Fruit fly (Drosophila melanogaster) whole organism, wandering third instar larva: ENCODE data around the gene mtd.

ENCODE experiments used
- Abd-B ChIP-seq: fragments of >200 bp; optimal IDR thresholded peaks from 2 replicates; lab custom pipeline; 2017; ENCODE audit warnings: missing biosample characterization, missing genetic modification characterization
- CG32264 ChIP-seq: fragments of 200-800 bp; sonication (Bioruptor generic); optimal IDR thresholded peaks from 2 replicates; lab custom pipeline; 2016; ENCODE audit warnings: missing biosample characterization, missing genetic modification characterization
- CG9705 ChIP-seq: fragments of 200-800 bp; sonication (Bioruptor generic); optimal IDR thresholded peaks from 2 replicates; lab custom pipeline; 2018; ENCODE audit warnings: missing biosample characterization, mild to moderate bottlenecking, missing genetic modification characterization
- CrebA ChIP-seq: fragments of 200-800 bp; sonication (Bioruptor generic); optimal IDR thresholded peaks from 2 replicates; lab custom pipeline; 2016; ENCODE audit warnings: missing biosample characterization, mild to moderate bottlenecking, missing genetic modification characterization, borderline replicate concordance
- Dfd ChIP-seq: fragments of >200 bp; optimal IDR thresholded peaks from 2 replicates; lab custom pipeline; 2017; ENCODE audit warnings: missing biosample characterization, missing genetic modification characterization
- Dif ChIP-seq: fragments of 200-275, 200-300 bp; sonication (Bioruptor generic); optimal IDR thresholded peaks from 2 replicates; lab custom pipeline; 2018; ENCODE audit warnings: missing biosample characterization, missing genetic modification characterization; ENCODE audit not compliant: partially characterized antibody
- GATAd ChIP-seq: sonication (Bioruptor generic); optimal IDR thresholded peaks from 2 replicates; lab custom pipeline; 2016; ENCODE audit warnings: missing biosample characterization, missing genetic modification characterization
- HLH106 ChIP-seq: fragments of 200-800 bp; optimal IDR thresholded peaks from 3 replicates; lab custom pipeline; 2019; ENCODE audit warnings: missing biosample characterization, mild to moderate bottlenecking, missing genetic modification characterization, moderate library complexity
- Hnf4 ChIP-seq: fragments of 200-800 bp; sonication (Bioruptor generic); optimal IDR thresholded peaks from 2 replicates; lab custom pipeline; 2016; ENCODE audit warnings: missing biosample characterization, mild to moderate bottlenecking, missing genetic modification characterization
- Hr83 ChIP-seq: fragments of 200-300 bp; sonication (Bioruptor generic); optimal IDR thresholded peaks from 2 replicates; lab custom pipeline; 2016; ENCODE audit warnings: missing biosample characterization, mild to moderate bottlenecking, missing genetic modification characterization, moderate library complexity; ENCODE audit not compliant: poor library complexity, severe bottlenecking
- Jra ChIP-seq: sonication (Bioruptor generic); optimal IDR thresholded peaks from 2 replicates; lab custom pipeline; 2016; ENCODE audit warnings: missing biosample characterization, missing genetic modification characterization
- Myc ChIP-seq: fragments of >200 bp; optimal IDR thresholded peaks from 2 replicates; lab custom pipeline; 2017
- N ChIP-seq: fragments of >200 bp; optimal IDR thresholded peaks from 2 replicates; lab custom pipeline; 2018; ENCODE audit warnings: missing biosample characterization, missing external identifiers, missing genetic modification characterization
- OdsH ChIP-seq: fragments of 200-800 bp; sonication (Bioruptor generic); optimal IDR thresholded peaks from 2 replicates; lab custom pipeline; 2016; ENCODE audit warnings: missing biosample characterization, mild to moderate bottlenecking, missing genetic modification characterization
- Rel ChIP-seq, 2 experiments: fragments of 200-800 bp; sonication (Bioruptor generic) in 1 of 2; optimal IDR thresholded peaks; 2 replicates in 1 of 2; 3 replicates in 1 of 2; lab custom pipeline; 2016 to 2019; ENCODE audit warnings: mild to moderate bottlenecking in 2 of 2, missing biosample characterization in 2 of 2, missing genetic modification characterization in 2 of 2, moderate library complexity in 1 of 2
- Vsx2 ChIP-seq: fragments of 200-300, 225-300 bp; sonication (Bioruptor generic); optimal IDR thresholded peaks from 2 replicates; lab custom pipeline; 2018; ENCODE audit warnings: missing biosample characterization, missing genetic modification characterization; ENCODE audit not compliant: partially characterized antibody
- br ChIP-seq: fragments of 200-800 bp; sonication (Bioruptor generic); optimal IDR thresholded peaks from 2 replicates; lab custom pipeline; 2016; ENCODE audit warnings: missing biosample characterization, missing genetic modification characterization
- brk ChIP-seq: fragments of 200-800 bp; sonication (Bioruptor generic); optimal IDR thresholded peaks from 2 replicates; lab custom pipeline; 2016; ENCODE audit warnings: missing biosample characterization, mild to moderate bottlenecking, missing genetic modification characterization
- dl ChIP-seq, 2 experiments: fragments of 175-275, 200-275 bp in 1 of 2; fragments of 200-275 bp in 1 of 2; sonication (Bioruptor generic); optimal IDR thresholded peaks; lab custom pipeline; 2018; ENCODE audit warnings: mild to moderate bottlenecking in 2 of 2, missing biosample characterization in 2 of 2, missing genetic modification characterization in 2 of 2, moderate library complexity in 2 of 2; ENCODE audit not compliant: partially characterized antibody in 2 of 2, insufficient read depth in 1 of 2
- ey ChIP-seq: fragments of 200-800 bp; sonication (Bioruptor generic); optimal IDR thresholded peaks from 2 replicates; lab custom pipeline; 2016; ENCODE audit warnings: missing biosample characterization, missing genetic modification characterization
- foxo ChIP-seq, 2 experiments: fragments of 200-800 bp; sonication (Bioruptor generic); optimal IDR thresholded peaks; 2 replicates in 1 of 2; 3 replicates in 1 of 2; lab custom pipeline; 2016 to 2017; ENCODE audit warnings: missing biosample characterization in 2 of 2, missing genetic modification characterization in 2 of 2
- jim ChIP-seq: fragments of 175-275, 200-325 bp; sonication (Bioruptor generic); optimal IDR thresholded peaks from 2 replicates; lab custom pipeline; 2016; ENCODE audit warnings: missing biosample characterization, mild to moderate bottlenecking, missing genetic modification characterization
- lola ChIP-seq: fragments of >200 bp; optimal IDR thresholded peaks from 2 replicates; lab custom pipeline; 2017; ENCODE audit warnings: missing biosample characterization, missing genetic modification characterization
- pan ChIP-seq: fragments of >200 bp; optimal IDR thresholded peaks from 2 replicates; lab custom pipeline; 2017
- psq ChIP-seq: fragments of 200-800 bp; sonication (Bioruptor generic); optimal IDR thresholded peaks from 3 replicates; lab custom pipeline; 2017; ENCODE audit warnings: missing biosample characterization, mild to moderate bottlenecking, missing genetic modification characterization, moderate library complexity
- rgr ChIP-seq: fragments of 200-800 bp; sonication (Bioruptor generic); optimal IDR thresholded peaks from 3 replicates; lab custom pipeline; 2016; ENCODE audit warnings: missing biosample characterization, mild to moderate bottlenecking, missing genetic modification characterization
- sage ChIP-seq: fragments of 200-800 bp; sonication (Bioruptor generic); optimal IDR thresholded peaks from 2 replicates; lab custom pipeline; 2016; ENCODE audit warnings: missing biosample characterization, mild to moderate bottlenecking, missing genetic modification characterization
- sv ChIP-seq: fragments of 200-800 bp; sonication (Bioruptor generic); optimal IDR thresholded peaks from 3 replicates; lab custom pipeline; 2016; ENCODE audit warnings: missing biosample characterization, missing genetic modification characterization
- tai ChIP-seq: sonication (Bioruptor generic); optimal IDR thresholded peaks from 2 replicates; lab custom pipeline; 2016; ENCODE audit warnings: missing biosample characterization, missing genetic modification characterization
- usp ChIP-seq: fragments of >200 bp; optimal IDR thresholded peaks from 2 replicates; lab custom pipeline; 2017; ENCODE audit warnings: missing biosample characterization, missing genetic modification characterization

mtd gene

DNA sequence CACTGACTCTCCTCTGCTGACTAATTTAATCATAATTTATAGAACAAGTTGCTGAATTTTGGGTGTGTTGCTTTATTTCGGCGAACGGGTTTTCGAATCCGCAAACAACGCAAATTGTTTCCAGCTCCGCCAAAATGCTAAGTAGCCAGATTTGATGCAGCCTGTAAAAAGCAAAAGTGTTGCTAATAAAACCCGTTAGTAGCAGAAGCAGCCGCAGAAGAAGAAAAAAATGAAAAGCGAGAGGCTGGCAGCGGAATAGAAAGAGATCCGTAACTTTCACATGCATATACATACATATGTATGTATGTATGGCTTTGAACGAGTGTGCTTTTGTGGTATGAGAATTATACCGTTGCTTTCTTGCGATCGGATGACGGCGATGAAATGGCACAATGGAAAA is 41.8 kb upstream of the mtd start:
- TF ChIP-seq usp (GFP tag; lab: Kevin White, UChicago), result no peak
- TF ChIP-seq Vsx2, result peak; percentile 10
- TF ChIP-seq Rel (GFP tag; optimal IDR thresholded peaks at IDR 0.05; lab: Kevin White, UChicago), result no peak
- TF ChIP-seq Rel (tag; optimal IDR thresholded peaks at IDR 0.05; lab: Kevin White, UChicago), result no peak
- no peak for TF ChIP-seq Dif

DNA sequence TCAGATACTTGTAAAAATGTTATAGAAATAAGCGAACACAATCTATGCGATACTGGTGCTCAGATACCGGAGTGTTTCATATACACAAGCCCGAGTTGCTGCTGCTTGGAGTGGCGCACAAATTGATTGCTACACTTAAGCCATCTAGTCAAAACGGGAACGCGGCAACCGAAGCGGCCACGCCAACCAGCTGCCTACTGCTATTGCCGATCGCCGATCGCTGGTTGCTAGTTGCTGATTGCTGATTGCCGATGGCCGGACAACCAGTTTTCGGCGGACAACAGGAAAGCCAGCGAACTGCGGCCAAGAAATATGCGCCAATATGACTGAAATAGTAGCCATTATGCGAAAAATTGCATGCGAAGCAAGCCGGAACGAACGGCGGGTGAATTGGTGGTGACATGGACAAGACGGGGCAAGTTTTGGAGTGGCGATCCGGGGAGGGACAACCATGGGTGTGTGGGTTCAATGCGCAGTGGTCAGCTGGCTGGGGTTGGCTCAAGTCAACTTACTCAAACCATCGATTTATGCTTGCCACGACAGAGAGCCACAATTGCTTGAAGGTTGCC is 39.9 kb upstream of the mtd start:
- TF ChIP-seq sv (GFP tag; lab: Kevin White, UChicago) (no peak), rgr (GFP tag; lab: Kevin White, UChicago) (no peak), OdsH (GFP tag; lab: Kevin White, UChicago) (no peak), GATAd (GFP tag; lab: Kevin White, UChicago) (no peak), Abd-B (GFP tag; lab: Kevin White, UChicago) (no peak), foxo (GFP tag; optimal IDR thresholded peaks at IDR 0.05; lab: Kevin White, UChicago) (no peak), CG32264 (GFP tag; lab: Kevin White, UChicago) (no peak), Myc (lab: Kevin White, UChicago) (no peak), Jra (GFP tag; lab: Kevin White, UChicago) (no peak), dl (GFP tag; optimal IDR thresholded peaks at IDR 0.05; lab: Kevin White, UChicago; ENCODE audit: insufficient read depth in 1 of 2, partially characterized antibody in 2 of 2) (no peak), Dfd (GFP tag; lab: Kevin White, UChicago) (no peak), CrebA (GFP tag; lab: Kevin White, UChicago) (no peak), sage (GFP tag; lab: Kevin White, UChicago) (no peak)

DNA sequence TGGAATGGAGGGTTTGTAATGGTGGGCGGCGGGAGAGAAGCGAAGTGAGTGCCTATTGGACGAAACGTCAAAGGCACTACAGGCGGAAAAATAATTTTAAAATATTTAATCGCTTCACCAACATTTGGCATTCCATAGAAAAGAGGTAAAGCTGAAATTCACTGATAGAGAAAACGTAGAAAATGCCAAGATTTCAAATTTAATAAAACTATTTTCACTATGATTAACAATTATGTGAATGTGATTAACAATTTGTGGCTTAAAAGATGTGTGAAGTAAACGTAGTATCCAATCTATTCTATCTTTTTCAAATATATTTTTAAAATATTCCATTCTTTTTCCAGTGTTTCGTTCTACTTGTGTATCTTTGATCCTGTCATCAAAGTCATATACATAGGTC is 39.2 kb upstream of the mtd start:
- no peak for TF ChIP-seq ey (GFP tag; lab: Kevin White, UChicago)
- TF ChIP-seq dl (GFP tag; optimal IDR thresholded peaks at IDR 0.05; lab: Kevin White, UChicago; ENCODE audit: insufficient read depth in 1 of 2, partially characterized antibody in 2 of 2), result no peak
- TF ChIP-seq CG9705 (GFP tag; lab: Kevin White, UChicago), result no peak
- TF ChIP-seq pan (lab: Kevin White, UChicago), result no peak
- TF ChIP-seq Dfd (GFP tag; lab: Kevin White, UChicago), result no peak
- TF ChIP-seq Myc (lab: Kevin White, UChicago), result no peak
- no peak for TF ChIP-seq Hnf4 (GFP tag; lab: Kevin White, UChicago)
- no peak for TF ChIP-seq tai (GFP tag; lab: Kevin White, UChicago)
- TF ChIP-seq OdsH (GFP tag; lab: Kevin White, UChicago), result no peak
- no peak for TF ChIP-seq Jra (GFP tag; lab: Kevin White, UChicago)
- TF ChIP-seq HLH106 (tag; lab: Kevin White, UChicago), result no peak
- TF ChIP-seq Abd-B (GFP tag; lab: Kevin White, UChicago), result no peak
- TF ChIP-seq lola (GFP tag; lab: Kevin White, UChicago), result no peak
- no peak for TF ChIP-seq brk

- TF ChIP-seq HLH106 (tag; lab: Kevin White, UChicago) (no peak), rgr (GFP tag; lab: Kevin White, UChicago) (no peak), OdsH (GFP tag; lab: Kevin White, UChicago) (no peak), foxo (GFP tag; optimal IDR thresholded peaks at IDR 0.05; lab: Kevin White, UChicago) (no peak), Abd-B (GFP tag; lab: Kevin White, UChicago) (no peak), Vsx2 (no peak), sv (GFP tag; lab: Kevin White, UChicago) (no peak), usp (GFP tag; lab: Kevin White, UChicago) (no peak), N (no peak), psq (no peak)
- TF ChIP-seq, all 38 proteins: peak for 0
Observed at dm6 chr3R:5389034-5389433, 38.8 kb upstream of the mtd start.

DNA sequence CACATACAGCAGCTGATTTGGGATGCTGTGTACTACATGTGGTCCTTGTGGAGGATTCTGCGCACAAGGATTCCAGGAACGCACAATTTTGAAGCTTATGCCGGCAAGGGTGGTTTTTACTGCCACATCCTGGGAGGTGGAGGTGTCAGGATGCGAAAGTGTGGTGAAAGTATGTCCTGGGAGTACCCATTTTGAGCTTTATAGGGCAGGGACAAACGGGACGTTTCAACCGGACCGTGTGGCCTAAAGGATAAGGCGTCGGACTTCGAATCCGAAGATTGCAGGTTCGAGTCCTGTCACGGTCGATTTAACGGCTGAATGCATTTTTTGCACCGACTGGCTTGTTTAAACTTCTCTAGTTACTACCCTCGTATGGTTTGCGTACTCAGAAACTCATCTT is 37.8 kb upstream of the mtd start:
- TF ChIP-seq psq, result no peak

DNA sequence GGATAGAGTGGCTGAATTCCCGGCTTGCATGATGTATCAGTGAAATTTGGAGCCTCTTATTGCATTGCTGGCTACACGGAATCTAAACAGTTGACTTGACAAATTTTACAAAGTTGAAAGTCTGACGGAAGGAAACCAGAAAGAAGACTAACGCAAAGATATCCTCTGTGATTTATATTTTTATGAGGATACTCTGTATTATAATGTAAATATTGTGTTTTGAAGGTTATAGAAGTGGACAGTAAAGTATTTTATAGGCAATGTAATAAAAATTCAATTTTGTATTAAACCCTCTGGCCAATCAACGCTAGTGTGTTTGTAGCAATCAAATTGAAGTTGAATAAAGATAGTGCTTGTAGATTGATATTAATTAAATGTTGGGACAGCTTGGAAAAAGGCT is 37.3 kb upstream of the mtd start, which contains the start of gene CG14668:
TSS of gene CG14668 (minus strand) at position 101 of the 400 bp plus-strand sequence.
- TF ChIP-seq HLH106 (tag; lab: Kevin White, UChicago) (no peak), N (no peak), Hr83 (GFP tag; lab: Kevin White, UChicago) (no peak), jim (GFP tag; lab: Kevin White, UChicago) (no peak), br (GFP tag; lab: Kevin White, UChicago) (no peak), lola (GFP tag; lab: Kevin White, UChicago) (no peak)
